Worm (Caenorhabditis elegans): ENCODE data around the gene nipa-1.
A peak's percentile ranks its signal among the peaks of the same experiment; 100 is the strongest.

Gene nipa-1

DNA sequence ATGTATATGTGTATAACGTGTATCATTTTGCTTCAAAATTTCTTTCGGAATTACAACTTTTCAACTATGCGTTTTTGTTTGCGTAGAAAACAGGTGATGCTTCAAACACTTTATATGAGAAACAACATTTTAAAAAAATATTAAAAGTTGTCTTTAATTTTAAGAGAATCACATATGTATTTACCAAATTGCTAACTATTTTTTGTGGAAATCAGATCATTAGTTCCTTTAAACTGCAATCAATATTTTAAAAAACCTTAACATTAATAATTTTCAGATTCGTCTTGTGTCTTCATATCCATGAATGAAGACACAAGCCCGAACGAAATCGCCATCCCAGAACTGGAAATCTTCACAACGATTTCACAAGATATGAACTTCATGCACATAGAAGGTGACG is 25.9 kb upstream of the nipa-1 start, which contains the start of gene C44B11.6:
TSS of gene C44B11.6 (plus strand) at position 301 of the 400 bp plus-strand sequence.
- TF ChIP-seq fkh-10 (GFP tag; optimal IDR thresholded peaks at IDR 0.05) (no peak), C16A3.4 (tag; optimal IDR thresholded peaks at IDR 0.05) (no peak), nhr-11 (tag; optimal IDR thresholded peaks at IDR 0.05) (no peak), lin-39 (tag; optimal IDR thresholded peaks at IDR 0.05) (no peak), nhr-71 (tag; optimal IDR thresholded peaks at IDR 0.05) (no peak), elt-2 (tag; optimal IDR thresholded peaks at IDR 0.05) (no peak), vab-15 (tag; optimal IDR thresholded peaks at IDR 0.05) (no peak)

DNA sequence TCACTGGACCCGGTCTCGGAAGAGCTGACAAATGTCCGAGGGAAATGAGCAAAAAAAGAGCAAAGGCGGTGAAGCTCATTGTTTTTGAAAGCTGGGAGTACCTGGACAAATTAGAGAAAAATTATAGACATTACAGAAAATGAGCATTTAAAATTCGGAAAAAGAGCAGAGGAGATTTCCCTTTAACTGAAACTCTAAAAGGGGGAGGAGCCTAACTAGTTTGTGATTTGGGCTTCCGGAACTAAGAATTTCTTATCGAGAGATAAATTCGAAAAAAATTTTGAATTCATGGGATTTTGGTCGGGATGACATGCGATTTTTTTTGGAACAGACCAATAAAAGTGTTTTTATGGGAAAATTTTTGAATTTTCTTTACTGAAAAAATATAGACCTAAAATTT is 16.7 kb upstream of the nipa-1 start, which contains the start of gene C44B11.4:
TSS of gene C44B11.4 (minus strand) at position 101 of the 400 bp plus-strand sequence.
- TF ChIP-seq zip-4 (GFP tag; optimal IDR thresholded peaks at IDR 0.05) = no peak
- no peak for TF ChIP-seq hpl-2 (GFP tag; optimal IDR thresholded peaks at IDR 0.05)

DNA sequence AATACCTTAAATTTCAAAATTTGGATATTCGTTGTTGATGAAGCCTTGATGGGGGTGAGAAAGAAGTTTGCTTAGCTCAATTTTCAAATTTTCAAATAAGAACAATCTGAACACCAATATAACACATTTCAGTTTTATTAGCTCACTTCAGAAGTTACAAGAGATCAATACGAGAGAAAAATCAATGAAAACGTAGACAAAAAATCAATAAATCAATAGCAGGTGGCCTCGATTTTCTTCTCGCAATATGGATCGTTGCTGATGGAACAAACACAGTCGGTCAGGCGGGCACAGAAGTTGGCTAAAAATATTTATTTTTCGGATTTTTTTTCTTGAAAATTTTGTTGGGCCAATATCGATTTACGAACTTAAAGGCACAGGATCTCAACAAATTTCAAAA is 15.2 kb upstream of the nipa-1 start:
- no peak for TF ChIP-seq efl-1 (optimal IDR thresholded peaks at IDR 0.05)
- no peak for TF ChIP-seq efl-1 (GFP tag; optimal IDR thresholded peaks at IDR 0.05 in 1 of 2)
- no peak for TF ChIP-seq nhr-76 (tag; optimal IDR thresholded peaks at IDR 0.05)
- no peak for TF ChIP-seq nhr-71 (tag; optimal IDR thresholded peaks at IDR 0.05)
- no peak for TF ChIP-seq unc-86 (tag; optimal IDR thresholded peaks at IDR 0.05)
- TF ChIP-seq nhr-47 (tag; optimal IDR thresholded peaks at IDR 0.05) = no peak
- no peak for TF ChIP-seq nhr-237 (tag; optimal IDR thresholded peaks at IDR 0.05)
- no peak for TF ChIP-seq lsy-2 (tag; optimal IDR thresholded peaks at IDR 0.05)
- no peak for TF ChIP-seq irx-1 (tag; optimal IDR thresholded peaks at IDR 0.05)
- no peak for TF ChIP-seq unc-98 (GFP tag; IDR thresholded peaks at IDR 0.05)
- TF ChIP-seq sup-37 (GFP tag; optimal IDR thresholded peaks at IDR 0.05) = no peak
- TF ChIP-seq C04F5.9 (tag; optimal IDR thresholded peaks at IDR 0.05) = no peak
- no peak for TF ChIP-seq lin-35 (GFP tag; optimal IDR thresholded peaks at IDR 0.05)
- TF ChIP-seq ztf-11 (tag; optimal IDR thresholded peaks at IDR 0.05) = no peak

DNA sequence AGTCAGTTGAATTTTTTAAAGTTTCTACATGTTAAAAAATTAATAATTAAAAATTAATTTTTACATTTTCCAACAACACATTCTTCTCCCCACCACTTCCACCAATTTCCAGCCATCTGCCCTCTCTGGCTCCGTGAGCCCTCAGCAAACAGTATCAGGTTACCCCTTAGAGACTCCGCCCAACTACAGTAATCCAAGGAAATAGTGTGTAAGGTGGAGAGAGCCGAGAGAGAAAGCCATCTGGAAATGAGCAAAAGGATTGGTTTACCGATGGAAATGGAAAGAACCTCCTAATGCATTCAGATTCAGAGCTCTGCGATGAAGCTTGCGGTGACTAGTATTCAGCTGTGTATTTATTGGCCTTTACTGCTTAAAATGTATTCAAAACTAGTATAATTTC is 13.3 kb upstream of the nipa-1 start:
- no peak for TF ChIP-seq mab-9 (GFP tag; IDR thresholded peaks at IDR 0.05)
- TF ChIP-seq lsy-2 (tag; optimal IDR thresholded peaks at IDR 0.05) = peak in 1 of 2 experiments; percentile 18

DNA sequence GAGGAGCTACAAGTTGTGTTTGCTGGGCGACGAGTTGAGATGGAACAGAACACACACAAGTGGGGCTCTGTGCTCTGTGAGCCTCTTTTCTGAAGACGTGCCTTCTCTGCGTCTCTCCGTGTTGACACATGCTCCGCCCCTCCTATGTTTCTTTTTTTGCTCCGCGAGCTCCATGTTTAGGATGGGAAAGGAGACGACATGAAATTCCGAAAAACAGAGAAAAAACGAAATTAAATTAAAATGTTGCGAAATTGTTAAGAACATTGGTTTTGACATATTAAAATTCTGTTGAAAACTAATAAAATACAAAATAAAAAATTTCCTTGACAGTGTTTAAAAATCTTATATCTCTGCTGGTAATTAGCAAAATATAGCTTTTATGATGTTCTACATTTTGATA is 12.2 kb upstream of the nipa-1 start, which contains the start of gene mec-12:
TSS of gene mec-12 (minus strand) at position 91 of the 400 bp plus-strand sequence.
- TF ChIP-seq ets-5 (GFP tag; IDR thresholded peaks at IDR 0.05) (no peak), grh-1 (GFP tag; IDR thresholded peaks at IDR 0.05) (no peak), nhr-237 (tag; optimal IDR thresholded peaks at IDR 0.05) (no peak), lin-14 (GFP tag; optimal IDR thresholded peaks at IDR 0.05) (peak; percentile 78), F16B12.6 (tag; optimal IDR thresholded peaks at IDR 0.05) (no peak), pax-3 (tag; optimal IDR thresholded peaks at IDR 0.05) (no peak), pag-3 (tag; optimal IDR thresholded peaks at IDR 0.05; ENCODE audit: borderline replicate concordance, insufficient read depth) (no peak), tbx-2 (tag; optimal IDR thresholded peaks at IDR 0.05) (peak; percentile 10), efl-1 (optimal IDR thresholded peaks at IDR 0.05) (peak in 1 of 2 experiments; percentile 3), efl-1 (GFP tag; optimal IDR thresholded peaks at IDR 0.05 in 1 of 2) (no peak), mef-2 (tag; optimal IDR thresholded peaks at IDR 0.05) (no peak), sptf-1 (tag; optimal IDR thresholded peaks at IDR 0.05) (no peak), mab-9 (GFP tag; IDR thresholded peaks at IDR 0.05) (no peak), blmp-1 (tag; optimal IDR thresholded peaks at IDR 0.05) (no peak), ceh-82 (tag; optimal IDR thresholded peaks at IDR 0.05) (peak in 2 of 3 experiments; percentile 32 to 39), ceh-8 (GFP tag; optimal IDR thresholded peaks at IDR 0.05) (no peak), unc-86 (tag; optimal IDR thresholded peaks at IDR 0.05) (no peak), nhr-20 (tag; optimal IDR thresholded peaks at IDR 0.05) (no peak), ceh-90 (tag; optimal IDR thresholded peaks at IDR 0.05) (no peak), mdl-1 (tag; optimal IDR thresholded peaks at IDR 0.05) (no peak), egl-13 (tag; optimal IDR thresholded peaks at IDR 0.05) (no peak), sox-4 (tag; optimal IDR thresholded peaks at IDR 0.05) (no peak), snpc-4 (tag; optimal IDR thresholded peaks at IDR 0.05) (no peak), ztf-4 (tag; optimal IDR thresholded peaks at IDR 0.05) (no peak), ceh-63 (GFP tag; optimal IDR thresholded peaks at IDR 0.05) (peak; percentile 34), lin-35 (GFP tag; optimal IDR thresholded peaks at IDR 0.05) (peak in 1 of 2 experiments; percentile 6), fos-1 (tag; optimal IDR thresholded peaks at IDR 0.05) (no peak), Y116A8C.19 (tag; optimal IDR thresholded peaks at IDR 0.05; ENCODE audit: borderline replicate concordance) (no peak), unc-130 (tag; optimal IDR thresholded peaks at IDR 0.05) (no peak)

Measured in whole organism, L1 larva.